Worm (Caenorhabditis elegans): ENCODE results near the gene flap-1.

DNA sequence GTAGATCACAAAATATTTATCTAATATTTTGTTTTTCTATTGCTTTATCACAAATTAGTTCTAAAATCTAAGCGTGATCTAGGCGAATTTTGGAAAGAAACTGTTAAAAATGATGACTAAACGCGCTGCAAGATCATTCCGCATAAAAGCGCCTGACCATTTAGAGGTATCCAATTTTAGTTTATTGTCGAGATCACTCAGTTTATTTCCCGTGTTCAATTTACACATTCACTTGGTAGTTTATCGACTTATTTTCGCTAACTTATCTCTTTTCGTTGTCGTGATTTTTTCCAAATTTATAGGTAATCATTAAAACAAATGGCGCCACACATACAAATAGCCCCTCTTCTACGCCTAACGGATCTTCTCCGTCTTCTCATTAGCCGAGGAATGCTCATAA lies 22.2 kb downstream of the flap-1 start, which contains the start of gene T07E3.2:
- TF ChIP-seq egl-43 (GFP tag; IDR thresholded peaks at IDR 0.05) (no peak), jun-1 (tag; optimal IDR thresholded peaks at IDR 0.05) (no peak), dmd-9 (GFP tag; IDR thresholded peaks at IDR 0.05) (no peak), sdz-12 (GFP tag; optimal IDR thresholded peaks at IDR 0.05) (no peak), unc-39 (tag; optimal IDR thresholded peaks at IDR 0.05) (no peak), duxl-1 (tag; optimal IDR thresholded peaks at IDR 0.05; ENCODE audit: poor library complexity) (no peak), unc-62 (GFP tag; optimal IDR thresholded peaks at IDR 0.05 in 1 of 2) (no peak), unc-62 (tag; optimal IDR thresholded peaks at IDR 0.05) (no peak), lir-3 (tag; optimal IDR thresholded peaks at IDR 0.05) (no peak), R02D3.7 (tag; optimal IDR thresholded peaks at IDR 0.05) (no peak), fos-1 (tag; optimal IDR thresholded peaks at IDR 0.05) (no peak)
